Worm (Caenorhabditis elegans): Measurements from ENCODE around the gene dyf-17.

dyf-17 gene

DNA sequence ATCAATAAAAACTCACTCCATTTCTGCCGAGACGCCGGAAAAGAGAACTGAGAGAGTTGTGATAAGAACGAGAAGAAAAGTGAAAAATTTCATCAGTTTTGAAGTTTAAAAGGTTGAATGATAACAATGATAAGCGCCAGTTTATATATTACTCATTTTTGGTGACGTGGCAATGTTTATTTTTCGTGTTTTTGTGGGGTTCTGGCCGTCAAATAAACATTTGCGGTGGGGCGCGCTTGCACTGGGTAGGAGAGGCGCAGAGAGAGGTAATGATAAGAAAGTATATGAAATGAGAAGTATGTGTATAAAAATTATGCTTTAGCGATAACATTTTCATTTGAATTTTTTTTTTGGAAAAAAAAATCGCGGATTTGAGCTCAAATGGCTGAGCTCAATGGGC, 31.3 kb downstream of the dyf-17 start, which contains the start of gene Y39B6A.5 (continued):
- TF ChIP-seq nhr-80 (tag; optimal IDR thresholded peaks at IDR 0.05), result peak; percentile 97

DNA sequence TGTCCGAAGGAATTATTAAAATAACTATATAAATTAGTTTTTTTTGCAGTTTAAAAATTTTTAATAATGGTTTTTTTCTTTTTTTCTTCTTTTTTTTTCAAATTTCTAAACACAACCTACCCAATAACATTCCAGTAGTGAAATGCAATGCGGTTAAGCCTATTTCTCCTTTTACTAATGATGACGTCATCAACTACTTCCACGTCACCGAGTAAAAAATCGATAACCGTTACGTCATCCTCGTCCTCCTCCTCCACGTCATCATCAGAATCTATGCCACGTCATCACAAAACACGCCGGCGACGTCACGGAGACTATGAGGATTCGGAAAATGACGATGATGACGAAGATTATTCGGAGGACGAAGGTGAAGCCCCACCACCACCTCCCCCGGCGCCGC, 47.3 kb downstream of the dyf-17 start, which contains the start of gene hot-2:
Gene hot-2 (plus strand): TSS at position 134 of the 400 bp plus-strand sequence.
- no peak for TF ChIP-seq hmg-1.2 (GFP tag; IDR thresholded peaks at IDR 0.05)
- TF ChIP-seq attf-5 (GFP tag; optimal IDR thresholded peaks at IDR 0.05), result no peak
- no peak for TF ChIP-seq dpl-1 (GFP tag; optimal IDR thresholded peaks at IDR 0.05)
- TF ChIP-seq unc-62 (GFP tag; optimal IDR thresholded peaks at IDR 0.05), result no peak
- no peak for TF ChIP-seq mes-4 (tag; optimal IDR thresholded peaks at IDR 0.05)
- TF ChIP-seq cebp-1 (GFP tag; IDR thresholded peaks at IDR 0.05), result no peak
- no peak for TF ChIP-seq cebp-1 (tag; optimal IDR thresholded peaks at IDR 0.05)
- TF ChIP-seq hlh-12 (tag; optimal IDR thresholded peaks at IDR 0.05), result no peak
- no peak for TF ChIP-seq snpc-4 (GFP tag; optimal IDR thresholded peaks at IDR 0.05)
- no peak for TF ChIP-seq snpc-4 (tag; optimal IDR thresholded peaks at IDR 0.05)
- TF ChIP-seq attf-6 (GFP tag; IDR thresholded peaks at IDR 0.05), result no peak
- no peak for TF ChIP-seq lin-26 (GFP tag; IDR thresholded peaks at IDR 0.05)
- TF ChIP-seq nhr-90 (tag; optimal IDR thresholded peaks at IDR 0.05), result no peak
- TF ChIP-seq rec-8 (tag; optimal IDR thresholded peaks at IDR 0.05), result no peak
- no peak for TF ChIP-seq unc-130 (GFP tag; optimal IDR thresholded peaks at IDR 0.05)
- no peak for TF ChIP-seq fkh-3 (tag; optimal IDR thresholded peaks at IDR 0.05)
- no peak for TF ChIP-seq F57C9.4 (tag; optimal IDR thresholded peaks at IDR 0.05)
- TF ChIP-seq ekl-4 (GFP tag; IDR thresholded peaks at IDR 0.05), result no peak

DNA sequence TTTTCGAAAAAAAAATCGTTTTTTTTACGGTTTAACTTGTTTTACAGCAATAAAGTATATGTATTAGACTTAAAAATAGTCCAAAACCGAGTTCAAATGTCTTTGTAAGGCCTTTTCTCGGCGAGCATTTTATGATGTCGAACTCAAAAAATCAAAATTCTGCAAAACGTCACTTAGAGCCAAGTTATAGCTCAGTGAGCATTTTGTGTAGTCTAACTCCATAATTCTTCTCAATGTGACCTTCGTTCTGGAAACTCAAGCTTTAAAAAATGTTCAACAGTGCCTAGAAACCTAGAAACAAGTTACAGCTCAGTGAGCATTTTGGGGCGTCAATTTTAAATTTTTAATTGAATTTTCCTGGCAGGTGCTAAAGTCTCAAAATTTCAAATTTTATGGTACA, 48.4 kb downstream of the dyf-17 start:
- no peak for TF ChIP-seq madf-6 (GFP tag; IDR thresholded peaks at IDR 0.05)

DNA sequence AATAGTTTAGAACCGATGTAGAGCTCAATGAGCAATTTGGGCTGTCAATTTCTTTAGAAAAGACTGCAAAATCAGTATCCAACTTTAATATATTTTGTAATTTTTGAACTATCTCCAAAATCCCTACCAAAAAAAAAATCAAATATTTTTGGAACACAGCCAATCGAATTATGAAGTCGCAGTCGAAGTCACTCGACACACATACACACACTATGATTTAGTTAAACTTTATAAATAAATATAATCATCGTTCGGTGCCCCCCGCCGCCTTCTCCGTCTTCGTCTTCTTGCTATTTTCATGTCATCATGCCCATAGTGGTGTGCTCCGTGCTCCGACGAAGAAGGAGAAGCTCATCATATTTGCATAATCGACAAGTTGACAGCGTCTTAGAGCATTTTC, 49.7 kb downstream of the dyf-17 start:
- TF ChIP-seq nhr-120 (GFP tag; IDR thresholded peaks at IDR 0.05) (no peak), ztf-22 (GFP tag; optimal IDR thresholded peaks at IDR 0.05) (no peak), ekl-4 (GFP tag; IDR thresholded peaks at IDR 0.05) (no peak), C06A6.2 (GFP tag; conservative IDR thresholded peaks at IDR 0.05) (no peak), snpc-1.3 (tag; optimal IDR thresholded peaks at IDR 0.05; ENCODE audit: insufficient read depth) (no peak), F22D6.2 (tag; optimal IDR thresholded peaks at IDR 0.05) (no peak)

DNA sequence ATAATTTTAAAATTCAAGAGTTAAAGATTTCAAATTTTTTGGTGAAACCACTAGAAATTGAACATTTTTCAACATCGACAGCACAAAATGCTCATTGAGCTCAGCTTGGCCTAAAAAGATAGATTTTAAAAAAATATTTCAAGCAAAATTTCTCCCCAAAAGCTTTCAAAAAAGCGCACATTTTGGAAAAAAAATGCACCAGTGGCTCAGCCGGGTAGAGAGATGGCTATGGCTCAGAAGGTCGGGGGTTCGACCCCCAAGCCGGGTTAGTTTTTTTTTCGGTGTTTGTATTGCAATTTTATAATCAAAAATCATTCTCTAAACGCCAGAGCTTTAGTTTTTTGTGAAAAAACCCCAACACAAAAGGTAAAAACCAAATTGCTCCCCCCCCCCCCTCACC, 50.5 kb downstream of the dyf-17 start:
- TF ChIP-seq ztf-18 (tag; optimal IDR thresholded peaks at IDR 0.05) (peak; percentile 7), unc-62 (GFP tag; optimal IDR thresholded peaks at IDR 0.05) (no peak), tbx-9 (tag; optimal IDR thresholded peaks at IDR 0.05; ENCODE audit: borderline replicate concordance) (no peak), B0261.1 (tag; optimal IDR thresholded peaks at IDR 0.05) (peak; percentile 49), B0336.3 (GFP tag; IDR thresholded peaks at IDR 0.05) (no peak), tbp1 (GFP tag; optimal IDR thresholded peaks at IDR 0.05) (peak; percentile 77), rec-8 (tag; optimal IDR thresholded peaks at IDR 0.05) (peak in 1 of 2 experiments; percentile 2), ztf-28 (GFP tag; IDR thresholded peaks at IDR 0.05) (no peak), sea-2 (GFP tag; IDR thresholded peaks at IDR 0.05) (no peak), rpc-1 (optimal IDR thresholded peaks at IDR 0.05) (peak; percentile 45), rpc-1 (tag; optimal IDR thresholded peaks at IDR 0.05) (peak; percentile 71), sdz-38 (tag; optimal IDR thresholded peaks at IDR 0.05) (no peak), egrh-3 (GFP tag; IDR thresholded peaks at IDR 0.05) (no peak)

All from whole organism, young adult.